Worm (Caenorhabditis elegans) whole organism, L4/young adult: Measurements from ENCODE around the gene ceh-74.

ENCODE experiments used
- W03F9.2 ChIP-seq: fragments of 150-350 bp; optimal IDR thresholded peaks from 2 replicates; lab custom pipeline; 2014; ENCODE audit warnings: missing biosample characterization, missing genetic modification characterization
- dao-5 ChIP-seq: sonication (generic microtip); optimal IDR thresholded peaks from 2 replicates; lab custom pipeline; 2016; ENCODE audit warnings: missing genotype, missing genetic modification characterization, moderate library complexity, missing compliant biosample characterization
- him-1 ChIP-seq: sonication (generic microtip); optimal IDR thresholded peaks from 2 replicates; lab custom pipeline; 2016; ENCODE audit warnings: missing genotype, missing genetic modification reagents, missing genetic modification characterization, missing compliant biosample characterization

Gene ceh-74

DNA sequence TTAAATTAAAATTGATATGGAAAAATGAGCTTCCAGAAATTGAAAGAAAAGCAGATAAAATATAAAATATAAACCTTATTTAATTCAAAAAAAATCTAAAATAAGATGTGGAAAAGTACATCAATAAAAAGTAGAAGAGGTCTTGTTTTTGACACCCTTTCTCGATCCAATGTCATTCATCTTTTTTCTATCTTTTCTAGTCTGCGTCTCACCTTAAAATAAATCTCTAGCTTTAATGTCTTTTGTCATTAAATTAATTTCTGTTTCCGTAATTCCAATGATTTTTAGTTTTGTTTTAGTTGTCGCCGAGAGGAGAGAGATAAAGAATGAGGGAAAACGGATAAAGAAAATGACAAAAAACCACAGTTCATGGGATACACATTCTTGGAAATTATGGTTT is 28.8 kb upstream of the ceh-74 start:
- no peak for TF ChIP-seq W03F9.2
- TF ChIP-seq him-1 (tag; lab: Kevin White, UChicago), result no peak
- no peak for TF ChIP-seq dao-5 (tag; lab: Kevin White, UChicago)

- TF ChIP-seq W03F9.2 (no peak), dao-5 (tag; lab: Kevin White, UChicago) (no peak), him-1 (tag; lab: Kevin White, UChicago) (no peak)
Observed at ce11 chrV:14150966-14151365, 26.9 kb upstream of the ceh-74 start.

- no peak for TF ChIP-seq him-1 (tag; lab: Kevin White, UChicago)
- TF ChIP-seq dao-5 (tag; lab: Kevin White, UChicago), result no peak
- no peak for TF ChIP-seq W03F9.2
Observed at ce11 chrV:14153615-14154014, 24.3 kb upstream of the ceh-74 start.

DNA sequence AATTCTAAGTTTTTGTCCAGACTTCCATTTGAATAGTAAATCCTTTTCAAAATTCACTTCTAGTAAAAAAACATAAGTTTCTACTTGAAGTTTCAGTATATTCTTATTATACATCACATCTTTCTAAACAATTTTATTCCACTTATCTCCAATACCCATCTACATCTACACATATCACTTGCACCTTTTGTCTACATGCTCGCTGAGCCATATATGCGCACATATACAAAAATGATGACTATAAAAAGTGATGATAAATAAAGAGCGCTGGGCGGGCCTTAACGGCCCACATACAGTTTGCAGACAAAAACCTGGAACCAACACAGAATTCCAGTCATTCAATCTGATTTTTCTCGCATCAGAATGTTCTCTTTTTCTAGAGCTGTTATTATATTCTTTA is 21.4 kb upstream of the ceh-74 start, which contains the start of gene AH10.2:
AH10.2 (plus strand) TSS at position 301 of the 400 bp plus-strand sequence.
- TF ChIP-seq him-1 (tag; lab: Kevin White, UChicago) (no peak), W03F9.2 (no peak), dao-5 (tag; lab: Kevin White, UChicago) (no peak)

DNA sequence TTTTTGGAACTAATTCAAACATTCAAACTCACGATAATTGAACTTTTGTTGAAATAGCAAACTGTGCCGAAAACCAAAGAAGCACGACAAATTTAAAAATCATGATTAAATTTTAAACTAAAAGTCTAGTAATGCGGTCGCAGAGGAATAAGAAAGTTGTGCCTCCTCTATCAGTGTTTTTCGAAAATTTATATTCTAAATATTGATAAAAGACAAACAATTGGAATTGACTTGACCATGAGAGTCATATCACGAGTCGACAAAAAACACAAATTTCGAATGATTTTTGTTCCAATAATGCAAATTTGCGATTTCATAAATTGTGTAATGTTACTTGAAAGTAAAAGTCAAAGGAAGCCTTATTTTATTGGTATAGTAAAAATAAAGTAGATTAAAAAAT is 17.2 kb upstream of the ceh-74 start, which contains the start of gene cest-1.2:
cest-1.2 (minus strand) TSS at position 165 of the 400 bp plus-strand sequence.
- no peak for TF ChIP-seq W03F9.2
- no peak for TF ChIP-seq him-1 (tag; lab: Kevin White, UChicago)
- TF ChIP-seq dao-5 (tag; lab: Kevin White, UChicago), result no peak

ce11 chrV:14162959-14163548 is 14.8 kb upstream of the ceh-74 start, which contains the start of gene srd-26:
srd-26 (minus strand) TSS chrV:14163009.
- TF ChIP-seq him-1 (tag; lab: Kevin White, UChicago) (no peak), dao-5 (tag; lab: Kevin White, UChicago) (no peak), W03F9.2 (no peak)

DNA sequence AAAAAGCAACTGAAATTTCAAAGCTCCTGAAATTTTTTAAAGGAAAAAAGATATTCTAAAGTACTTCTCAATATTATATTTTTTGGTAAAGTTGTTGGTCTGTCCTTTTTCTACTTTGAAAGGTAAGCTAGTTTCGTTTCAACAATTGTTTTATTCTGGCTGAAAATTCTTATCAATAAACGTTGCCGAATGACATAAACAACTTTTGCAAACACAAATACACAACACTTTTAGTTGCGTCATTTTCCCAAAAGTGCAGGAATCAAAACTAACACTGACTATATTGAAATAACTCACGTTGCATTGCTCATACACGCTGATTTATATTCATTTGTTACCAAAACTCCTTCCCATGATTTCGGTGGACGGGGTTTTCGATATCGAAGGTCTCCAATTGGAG is 12.1 kb upstream of the ceh-74 start:
- TF ChIP-seq him-1 (tag; lab: Kevin White, UChicago), result no peak
- TF ChIP-seq dao-5 (tag; lab: Kevin White, UChicago), result no peak
- no peak for TF ChIP-seq W03F9.2

- TF ChIP-seq him-1 (tag; lab: Kevin White, UChicago), result no peak
- TF ChIP-seq dao-5 (tag; lab: Kevin White, UChicago), result no peak
- no peak for TF ChIP-seq W03F9.2
Observed at ce11 chrV:14166630-14167029, 11.2 kb upstream of the ceh-74 start, which contains the start of gene cest-1.1. cest-1.1 (minus strand) TSS chrV:14166730.

DNA sequence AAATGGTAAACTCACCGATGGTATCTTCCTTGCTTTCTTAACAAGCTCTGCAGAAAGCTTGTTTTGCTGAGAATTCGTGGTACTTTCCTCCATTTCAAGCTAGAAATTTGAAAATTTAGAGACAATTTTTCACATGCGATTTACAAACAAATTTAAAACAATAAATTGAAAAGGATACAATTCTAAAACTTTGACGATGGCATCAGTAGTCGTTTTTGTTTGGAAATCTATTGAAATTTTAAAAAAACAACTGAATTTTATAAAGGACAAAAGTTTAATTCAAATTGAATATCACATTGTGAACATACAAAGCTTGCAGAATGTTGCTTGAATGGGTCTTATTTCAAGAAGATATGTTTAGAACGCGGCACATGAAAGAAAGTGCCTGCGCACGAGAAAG is 10.2 kb upstream of the ceh-74 start, which contains the start of gene ocam-1:
ocam-1 (minus strand) TSS at position 101 of the 400 bp plus-strand sequence.
- TF ChIP-seq dao-5 (tag; lab: Kevin White, UChicago) (no peak), W03F9.2 (no peak), him-1 (tag; lab: Kevin White, UChicago) (no peak)

ce11 chrV:14171284-14171683 is 6.6 kb upstream of the ceh-74 start, which contains the start of gene cest-2.1:
cest-2.1 (minus strand) TSS chrV:14171481.
- TF ChIP-seq dao-5 (tag; lab: Kevin White, UChicago) (no peak), him-1 (tag; lab: Kevin White, UChicago) (no peak), W03F9.2 (no peak)

DNA sequence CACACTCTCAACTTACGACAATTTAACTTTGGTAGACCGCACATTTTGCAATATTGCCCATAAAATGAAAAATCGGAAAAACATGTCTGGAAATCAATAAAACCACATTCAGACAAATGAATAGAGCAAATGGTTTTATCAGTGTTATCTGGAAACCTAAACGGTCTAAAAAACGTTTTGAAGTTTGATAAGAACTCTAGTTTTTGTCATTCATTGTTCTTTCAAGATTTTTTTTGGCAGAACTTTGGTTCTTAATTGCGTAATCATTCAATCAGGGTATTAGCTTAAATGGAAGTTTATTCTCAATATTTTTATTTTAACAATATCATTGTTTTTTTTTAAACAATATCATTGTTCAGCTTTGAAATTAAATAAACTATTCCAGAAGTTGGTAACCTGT is 2.7 kb upstream of the ceh-74 start, which contains the start of gene cest-2.2:
cest-2.2 (minus strand) TSS at position 140 of the 400 bp plus-strand sequence.
- no peak for TF ChIP-seq dao-5 (tag; lab: Kevin White, UChicago)
- TF ChIP-seq W03F9.2, result no peak
- TF ChIP-seq him-1 (tag; lab: Kevin White, UChicago), result no peak

DNA sequence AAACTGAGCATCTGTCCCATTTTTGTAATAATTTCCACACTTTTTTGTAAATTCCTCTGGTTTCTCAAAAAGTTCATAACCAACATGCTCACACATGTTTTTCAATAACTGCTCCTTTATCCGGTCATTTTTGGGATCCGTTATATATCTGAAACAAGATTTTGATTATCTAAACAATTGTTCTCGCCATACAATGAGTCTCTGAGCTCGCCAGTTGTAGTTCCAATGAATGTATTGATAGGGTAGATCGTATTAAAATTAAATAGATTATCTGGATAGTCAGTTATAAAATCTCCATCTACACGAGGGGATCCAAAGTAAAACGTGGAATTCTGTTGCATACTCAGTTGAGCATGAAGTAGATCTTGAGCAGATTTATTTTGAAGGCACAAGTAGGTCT is 1.3 kb upstream of the ceh-74 start:
- no peak for TF ChIP-seq him-1 (tag; lab: Kevin White, UChicago)
- no peak for TF ChIP-seq W03F9.2
- TF ChIP-seq dao-5 (tag; lab: Kevin White, UChicago), result no peak

- TF ChIP-seq dao-5 (tag; lab: Kevin White, UChicago) (no peak), him-1 (tag; lab: Kevin White, UChicago) (no peak), W03F9.2 (no peak)
Observed at ce11 chrV:14179947-14180346, 2.1 kb downstream of the ceh-74 start, which contains the start of gene ZC376.8. ZC376.8 (plus strand) TSS chrV:14180247.

DNA sequence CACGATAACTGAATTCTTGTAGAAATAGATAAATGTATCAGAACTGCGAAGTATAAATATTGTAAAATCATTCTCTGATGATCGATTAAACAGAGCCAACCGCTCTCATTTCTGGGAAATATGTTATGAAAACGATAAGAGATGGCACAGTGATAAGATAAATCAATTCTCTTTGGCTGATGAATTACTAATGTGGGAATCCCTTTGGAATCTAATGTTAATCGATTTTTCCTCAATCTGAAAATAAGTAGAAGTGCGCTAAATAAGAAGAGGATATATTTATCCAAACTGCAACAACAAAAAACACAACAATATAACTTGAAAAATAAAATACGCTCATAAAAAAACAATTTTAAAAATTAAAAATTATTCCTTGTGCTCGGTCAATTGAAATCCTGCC is 5.0 kb downstream of the ceh-74 start, which contains the start of gene cest-2.3:
cest-2.3 (minus strand) TSS at position 101 of the 400 bp plus-strand sequence.
- TF ChIP-seq him-1 (tag; lab: Kevin White, UChicago), result no peak
- TF ChIP-seq dao-5 (tag; lab: Kevin White, UChicago), result no peak
- TF ChIP-seq W03F9.2, result no peak
